Worm (Caenorhabditis elegans): ENCODE measurements around the gene F46G11.6.

The F46G11.6 gene

DNA sequence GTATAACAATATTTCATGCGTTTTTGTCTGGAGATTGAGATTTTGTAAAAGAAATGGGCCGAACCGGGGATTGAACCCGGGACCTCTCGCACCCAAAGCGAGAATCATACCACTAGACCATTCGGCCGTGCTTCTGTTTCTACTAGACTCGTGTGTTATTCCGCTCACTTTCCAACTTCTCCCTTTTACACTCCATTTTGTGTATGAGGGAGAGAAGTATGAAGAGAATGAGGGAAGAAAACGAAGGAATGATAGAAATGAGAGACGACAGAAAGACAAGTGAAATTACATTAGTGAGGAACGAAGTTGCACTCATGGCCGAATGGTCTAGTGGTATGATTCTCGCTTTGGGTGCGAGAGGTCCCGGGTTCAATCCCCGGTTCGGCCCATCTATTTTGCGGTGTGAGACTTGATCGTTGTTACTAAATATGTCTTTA lies 14.9 kb downstream of the F46G11.6 start:
- peak; percentile 55; the same call in 1 of the 2 replicates for TF ChIP-seq bed-2 (GFP tag; IDR thresholded peaks at IDR 0.05)
- peak; percentile 82 for TF ChIP-seq D2030.7 (GFP tag; IDR thresholded peaks at IDR 0.05)
- TF ChIP-seq sea-2 (GFP tag; IDR thresholded peaks at IDR 0.05) = peak; percentile 68; the same call in 1 of the 2 replicates
- peak; percentile 70 for TF ChIP-seq rcor-1 (GFP tag; IDR thresholded peaks at IDR 0.05)
- 0 out of 2 replicates have a peak, but pooled peaks have one; percentile 21 for TF ChIP-seq ztf-6 (GFP tag; IDR thresholded peaks at IDR 0.05)
- peak; percentile 74; the same call in 1 of the 2 replicates for TF ChIP-seq Y56A3A.18 (GFP tag; IDR thresholded peaks at IDR 0.05)
- TF ChIP-seq ama-1 (optimal IDR thresholded peaks at IDR 0.05) = no peak
- TF ChIP-seq ama-1 (GFP tag; optimal IDR thresholded peaks at IDR 0.05) = peak; percentile 69 to 82
- TF ChIP-seq ceh-100 (GFP tag; IDR thresholded peaks at IDR 0.05) = no peak; the same call in none of the 2 replicates
- TF ChIP-seq cebp-2 (GFP tag; IDR thresholded peaks at IDR 0.05) = peak; percentile 81; the same call in 1 of the 2 replicates
- TF ChIP-seq mxl-1 (tag; optimal IDR thresholded peaks at IDR 0.05) = peak; percentile 73
- TF ChIP-seq B0261.1 (tag; optimal IDR thresholded peaks at IDR 0.05) = peak; percentile 99
- peak; percentile 41 for TF ChIP-seq nhr-179 (tag; optimal IDR thresholded peaks at IDR 0.05)
- TF ChIP-seq akir-1 (GFP tag; optimal IDR thresholded peaks at IDR 0.05) = peak; percentile 24
- TF ChIP-seq hmg-20 (GFP tag; IDR thresholded peaks at IDR 0.05) = peak; percentile 70
- TF ChIP-seq pbrm-1 (GFP tag; IDR thresholded peaks at IDR 0.05) = peak; percentile 91
- peak; percentile 85 for TF ChIP-seq gei-17 (GFP tag; optimal IDR thresholded peaks at IDR 0.05)
- TF ChIP-seq lir-1 (GFP tag; conservative IDR thresholded peaks at IDR 0.05) = peak; percentile 61
- peak; percentile 21 for TF ChIP-seq efl-1 (GFP tag; optimal IDR thresholded peaks at IDR 0.05)
- TF ChIP-seq C17E4.6 (GFP tag; IDR thresholded peaks at IDR 0.05) = peak; percentile 56; the same call in 1 of the 2 replicates
- peak; percentile 81 for TF ChIP-seq unc-130 (GFP tag; optimal IDR thresholded peaks at IDR 0.05)
- peak; percentile 27 for TF ChIP-seq lsl-1 (GFP tag; optimal IDR thresholded peaks at IDR 0.05)
- peak; percentile 51 for TF ChIP-seq dpff-1 (tag; optimal IDR thresholded peaks at IDR 0.05)
- TF ChIP-seq ceh-79 (tag; optimal IDR thresholded peaks at IDR 0.05) = peak; percentile 29
- TF ChIP-seq nfya-1 (tag; optimal IDR thresholded peaks at IDR 0.05; ENCODE audit: borderline replicate concordance, insufficient read depth) = no peak
- no peak for TF ChIP-seq egl-18 (GFP tag; IDR thresholded peaks at IDR 0.05)
- peak; percentile 85 for TF ChIP-seq nfyb-1 (GFP tag; IDR thresholded peaks at IDR 0.05)
- TF ChIP-seq madf-6 (GFP tag; IDR thresholded peaks at IDR 0.05) = peak; percentile 69; the same call in 1 of the 2 replicates
- TF ChIP-seq Y53G8AR.9 (GFP tag; conservative IDR thresholded peaks at IDR 0.05) = no peak
- peak; percentile 81 for TF ChIP-seq ceh-27 (GFP tag; optimal IDR thresholded peaks at IDR 0.05)
- TF ChIP-seq ztf-26 (tag; optimal IDR thresholded peaks at IDR 0.05) = peak; percentile 91
- TF ChIP-seq mel-28 (tag; optimal IDR thresholded peaks at IDR 0.05; ENCODE audit: borderline replicate concordance) = peak; percentile 32
- TF ChIP-seq lin-54 (GFP tag; optimal IDR thresholded peaks at IDR 0.05) = peak; percentile 66
- peak; percentile 93 for TF ChIP-seq nhr-90 (tag; optimal IDR thresholded peaks at IDR 0.05)
- TF ChIP-seq sptf-2 (GFP tag; optimal IDR thresholded peaks at IDR 0.05) = no peak
- TF ChIP-seq snpc-3.4 (tag; optimal IDR thresholded peaks at IDR 0.05) = peak; percentile 91
- peak; percentile 89 for TF ChIP-seq dox-1 (GFP tag; IDR thresholded peaks at IDR 0.05)
- no peak for TF ChIP-seq sdz-38 (tag; optimal IDR thresholded peaks at IDR 0.05)
- 0 out of 2 replicates have a peak, but pooled peaks have one; percentile 29 for TF ChIP-seq ceh-91 (GFP tag; IDR thresholded peaks at IDR 0.05)
- TF ChIP-seq F52B5.7 (tag; optimal IDR thresholded peaks at IDR 0.05) = peak; percentile 86
- no peak for TF ChIP-seq pha-4 (tag; optimal IDR thresholded peaks at IDR 0.05)
- 0 out of 2 replicates have a peak, but pooled peaks have one; percentile 67 for TF ChIP-seq ztf-28 (GFP tag; IDR thresholded peaks at IDR 0.05)
- peak; percentile 55; the same call in 1 of the 2 replicates for TF ChIP-seq attf-6 (GFP tag; IDR thresholded peaks at IDR 0.05)
- TF ChIP-seq F23B12.7 (tag; optimal IDR thresholded peaks at IDR 0.05; ENCODE audit: insufficient read depth) = no peak
- TF ChIP-seq zfh-2 (GFP tag; conservative IDR thresholded peaks at IDR 0.05) = no peak
- no peak for TF ChIP-seq F39B2.1 (GFP tag; IDR thresholded peaks at IDR 0.05)
- peak; percentile 80 for TF ChIP-seq K12H6.12 (tag; optimal IDR thresholded peaks at IDR 0.05)
- TF ChIP-seq lin-40 (tag; optimal IDR thresholded peaks at IDR 0.05) = peak; percentile 95
- no peak for TF ChIP-seq hlh-26 (GFP tag; conservative IDR thresholded peaks at IDR 0.05)
